Worm (Caenorhabditis elegans) whole organism, L3 larva: Measurements from ENCODE around the gene idhb-1.

Source experiments
- fkh-10 ChIP-seq: sonication (generic microtip); optimal IDR thresholded peaks from 2 replicates; lab custom pipeline; 2017; ENCODE audit warnings: missing biosample characterization, missing genetic modification reagents, missing genetic modification characterization
- fkh-2 ChIP-seq: fragments of 150-350 bp; optimal IDR thresholded peaks from 2 replicates; lab custom pipeline; 2014; ENCODE audit warnings: missing biosample characterization, missing genetic modification reagents, missing genetic modification characterization
- ztf-11 ChIP-seq: fragments of 150-350 bp; optimal IDR thresholded peaks from 2 replicates; lab custom pipeline; 2014; ENCODE audit warnings: missing biosample characterization, missing genetic modification characterization

ce11 chrX:14169569-14170031, 4.3 kb downstream of the idhb-1 start, which contains the start of gene sym-4:
- TF ChIP-seq fkh-10 = peak; percentile 61
- no peak for TF ChIP-seq fkh-2
- TF ChIP-seq ztf-11 (tag; lab: Kevin White, UChicago) = no peak
